Worm (Caenorhabditis elegans) whole organism, L4 larva: ENCODE data around the gene C05G5.7.

Source experiments
- F44E2.7 ChIP-seq: fragments of 200-800 bp; sonication (Bioruptor generic); IDR thresholded peaks from 2 replicates; pipeline ENCODE4 v2.1.2; 2022; ENCODE audit warnings: missing genetic modification characterization, missing compliant biosample characterization
- aly-2 ChIP-seq: sonication (generic microtip); optimal IDR thresholded peaks from 2 replicates; lab custom pipeline; 2018; ENCODE audit warnings: missing biosample characterization, missing genetic modification characterization
- lin-15B ChIP-seq: fragments of 150-350 bp; sonication (generic microtip); optimal IDR thresholded peaks from 3 replicates; lab custom pipeline; 2014; ENCODE audit warnings: missing biosample characterization, missing genetic modification characterization
- nhr-10 ChIP-seq: fragments of 150-350 bp; optimal IDR thresholded peaks from 2 replicates; lab custom pipeline; 2014; ENCODE audit warnings: missing biosample characterization, missing genetic modification characterization
- snpc-4 ChIP-seq: fragments of 150-350 bp; optimal IDR thresholded peaks from 2 replicates; lab custom pipeline; 2014; ENCODE audit warnings: missing biosample characterization, missing genetic modification characterization
- ztf-11 ChIP-seq: fragments of 150-350 bp; optimal IDR thresholded peaks from 2 replicates; lab custom pipeline; 2014; ENCODE audit warnings: missing biosample characterization, missing genetic modification characterization

DNA sequence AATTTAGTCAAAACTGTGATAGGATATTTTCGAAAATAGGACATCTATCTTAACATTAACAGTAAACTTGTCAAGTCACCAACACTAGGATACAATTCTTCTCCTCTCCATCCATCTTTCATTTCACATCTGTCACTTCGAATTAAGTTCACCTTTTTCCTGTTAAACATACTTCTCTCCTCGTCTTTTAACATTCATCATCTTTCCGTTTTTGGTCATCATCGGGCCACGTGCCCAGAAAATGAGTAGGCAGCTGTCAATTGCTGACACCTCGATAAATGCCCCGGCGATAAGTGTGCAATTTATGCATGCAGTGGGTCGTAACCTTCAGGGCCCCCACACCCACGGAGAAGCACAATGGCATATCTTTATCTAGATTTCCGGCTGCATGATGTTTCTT lies 36.6 kb upstream of the C05G5.7 start:
- TF ChIP-seq nhr-10 (no peak), F44E2.7 (GFP tag; lab: Robert Waterston, UW) (no peak), lin-15B (no peak), aly-2 (tag; lab: Kevin White, UChicago) (no peak), ztf-11 (tag; lab: Kevin White, UChicago) (no peak), snpc-4 (tag; lab: Kevin White, UChicago) (no peak)
